Worm (Caenorhabditis elegans): ENCODE data around the gene spp-29.

ce11 chrV:17694260-17694659, 2.4 kb downstream of the spp-29 start:
- no peak for TF ChIP-seq nhr-41 (GFP tag; IDR thresholded peaks at IDR 0.05)
- no peak for TF ChIP-seq fos-1 (tag; optimal IDR thresholded peaks at IDR 0.05)
- TF ChIP-seq zip-11 (GFP tag; IDR thresholded peaks at IDR 0.05), result no peak
- no peak for TF ChIP-seq ceh-82 (tag; optimal IDR thresholded peaks at IDR 0.05)
- no peak for TF ChIP-seq mxl-3 (GFP tag; optimal IDR thresholded peaks at IDR 0.05)
- no peak for TF ChIP-seq lsy-2 (tag; optimal IDR thresholded peaks at IDR 0.05)

Data from whole organism, L4 larva.